Worm (Caenorhabditis elegans) whole organism, midembryonic: Measurements from ENCODE around the gene C23G10.5.

Source experiments
- med-1 ChIP-seq: sonication (generic microtip); optimal IDR thresholded peaks from 2 replicates; lab custom pipeline; 2017; ENCODE audit warnings: missing genetic modification characterization, mild to moderate bottlenecking, missing compliant biosample characterization, antibody characterized with exemption, missing genetic modification reagents; ENCODE audit not compliant: insufficient read depth
- ztf-29 ChIP-seq: fragments of 200-800 bp; sonication (Bioruptor generic); IDR thresholded peaks from 2 replicates; pipeline ENCODE4 v1.3.6; 2022; ENCODE audit warnings: missing genetic modification reagents, missing genetic modification characterization, missing compliant biosample characterization

DNA sequence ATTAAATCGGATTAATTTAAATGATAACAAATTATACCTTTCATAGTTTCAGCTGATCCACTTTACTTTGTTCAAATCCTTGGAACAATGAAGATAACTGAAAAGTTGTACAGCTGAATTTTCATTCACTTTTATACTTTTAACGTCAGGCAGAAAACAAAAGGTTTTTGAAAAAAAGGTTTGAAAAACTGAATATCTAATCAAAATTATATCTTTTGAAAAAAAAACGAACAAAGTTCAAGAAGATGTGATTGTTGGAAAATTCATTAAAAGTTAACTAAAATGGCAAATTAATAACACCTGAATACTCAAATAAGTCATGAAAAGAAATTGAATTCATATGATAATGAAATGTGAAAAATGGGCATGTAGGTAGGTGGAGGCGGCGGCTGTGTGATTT lies 45.7 kb downstream of the C23G10.5 start, which contains the start of gene T12A2.21:
- TF ChIP-seq med-1: no peak
- no peak for TF ChIP-seq ztf-29 (GFP tag; lab: Robert Waterston, UW)
